Worm (Caenorhabditis elegans) whole organism, young adult: ENCODE data around the gene srd-46.

Experiments
- B0019.2 ChIP-seq: fragments of 200-800 bp; sonication (Bioruptor generic); conservative IDR thresholded peaks from 2 replicates; pipeline ENCODE4 v1.3.6; 2022; ENCODE audit warnings: missing genetic modification reagents, missing genetic modification characterization, missing compliant biosample characterization
- B0035.1 ChIP-seq: sonication (generic microtip); optimal IDR thresholded peaks from 2 replicates; lab custom pipeline; 2016; ENCODE audit warnings: missing genetic modification characterization, mild to moderate bottlenecking, missing compliant biosample characterization, missing genotype, missing genetic modification reagents
- B0261.1 ChIP-seq: sonication (generic microtip); optimal IDR thresholded peaks from 2 replicates; lab custom pipeline; 2016; ENCODE audit warnings: mild to moderate bottlenecking, missing genetic modification characterization, moderate library complexity, missing compliant biosample characterization
- B0336.3 ChIP-seq: fragments of 200-800 bp; sonication (Bioruptor generic); IDR thresholded peaks from 2 replicates; pipeline ENCODE4 v1.3.6; 2022; ENCODE audit warnings: missing genetic modification characterization, missing compliant biosample characterization
- C06A6.2 ChIP-seq: fragments of 200-800 bp; sonication (Bioruptor generic); conservative IDR thresholded peaks from 2 replicates; pipeline ENCODE4 v1.3.6; 2022; ENCODE audit warnings: missing genetic modification characterization, missing compliant biosample characterization
- C17E4.6 ChIP-seq: fragments of 200-800 bp; sonication (Bioruptor generic); IDR thresholded peaks from 2 replicates; pipeline ENCODE4 v1.3.6; 2022; ENCODE audit warnings: missing genetic modification reagents, missing genetic modification characterization, missing compliant biosample characterization
- F10E7.11 ChIP-seq: sonication (generic microtip); optimal IDR thresholded peaks from 2 replicates; lab custom pipeline; 2017; ENCODE audit warnings: mild to moderate bottlenecking, missing genetic modification characterization, moderate library complexity, missing compliant biosample characterization
- F22D6.2 ChIP-seq: sonication (generic microtip); optimal IDR thresholded peaks from 2 replicates; lab custom pipeline; 2016; ENCODE audit warnings: mild to moderate bottlenecking, missing genetic modification characterization, missing compliant biosample characterization
- F23B12.7 ChIP-seq: sonication (generic microtip); optimal IDR thresholded peaks from 2 replicates; lab custom pipeline; 2017; ENCODE audit warnings: missing genetic modification characterization, mild to moderate bottlenecking, missing compliant biosample characterization, antibody characterized with exemption, moderate library complexity; ENCODE audit not compliant: insufficient read depth
- F37B4.10 ChIP-seq: fragments of 200-800 bp; sonication (Bioruptor generic); IDR thresholded peaks from 2 replicates; pipeline ENCODE4 v1.3.6; 2022; ENCODE audit warnings: missing genetic modification characterization, missing compliant biosample characterization
- F39B2.1 ChIP-seq: fragments of 200-800 bp; sonication (Bioruptor generic); IDR thresholded peaks from 2 replicates; pipeline ENCODE4 v1.3.6; 2022; ENCODE audit warnings: missing genetic modification reagents, missing genetic modification characterization, missing compliant biosample characterization
- F52B5.7 ChIP-seq: sonication (generic microtip); optimal IDR thresholded peaks from 2 replicates; lab custom pipeline; 2016; ENCODE audit warnings: mild to moderate bottlenecking, missing genetic modification characterization, missing compliant biosample characterization
- F57A8.1 ChIP-seq: fragments of 200-800 bp; sonication (Bioruptor generic); optimal IDR thresholded peaks from 2 replicates; lab custom pipeline; 2018; ENCODE audit warnings: mild to moderate bottlenecking, missing genetic modification characterization, moderate library complexity, missing compliant biosample characterization
- K11D2.4 ChIP-seq: fragments of 200-800 bp; sonication (Bioruptor generic); IDR thresholded peaks from 2 replicates; pipeline ENCODE4 v1.3.6; 2022; ENCODE audit warnings: missing genetic modification reagents, missing genetic modification characterization, missing compliant biosample characterization
- ZK185.1 ChIP-seq: sonication (generic microtip); optimal IDR thresholded peaks from 2 replicates; lab custom pipeline; 2016; ENCODE audit warnings: mild to moderate bottlenecking, missing genetic modification characterization, missing compliant biosample characterization; ENCODE audit not compliant: poor library complexity, severe bottlenecking
- aptf-3 ChIP-seq: fragments of 200-800 bp; sonication (Bioruptor generic); IDR thresholded peaks from 2 replicates; pipeline ENCODE4 v1.3.6; 2022; ENCODE audit warnings: missing genetic modification characterization, missing compliant biosample characterization
- atf-7 ChIP-seq: sonication (generic microtip); optimal IDR thresholded peaks from 2 replicates; lab custom pipeline; 2017; ENCODE audit warnings: mild to moderate bottlenecking, missing genetic modification characterization, missing compliant biosample characterization
- bed-1 ChIP-seq: fragments of 200-800 bp; sonication (Bioruptor generic); IDR thresholded peaks from 2 replicates; pipeline ENCODE4 v1.3.6; 2022; ENCODE audit warnings: missing genetic modification reagents, missing genetic modification characterization, missing compliant biosample characterization
- ccch-3 ChIP-seq: fragments of 200-800 bp; sonication (Bioruptor generic); optimal IDR thresholded peaks from 2 replicates; lab custom pipeline; 2018; ENCODE audit warnings: mild to moderate bottlenecking, missing genetic modification characterization, missing compliant biosample characterization
- cebp-2 ChIP-seq: fragments of 200-800 bp; sonication (Bioruptor generic); IDR thresholded peaks from 2 replicates; pipeline ENCODE4 v1.3.6; 2022; ENCODE audit warnings: missing genetic modification characterization, missing compliant biosample characterization
- ceh-100 ChIP-seq: fragments of 200-800 bp; sonication (Bioruptor generic); IDR thresholded peaks from 2 replicates; pipeline ENCODE4 v1.3.6; 2022; ENCODE audit warnings: missing genetic modification reagents, missing genetic modification characterization, missing compliant biosample characterization
- ceh-58 ChIP-seq: fragments of 200-800 bp; sonication (Bioruptor generic); IDR thresholded peaks from 2 replicates; pipeline ENCODE4 v1.3.6; 2022; ENCODE audit warnings: missing genetic modification characterization, missing compliant biosample characterization
- ceh-79 ChIP-seq: sonication (generic microtip); optimal IDR thresholded peaks from 2 replicates; lab custom pipeline; 2017; ENCODE audit warnings: mild to moderate bottlenecking, missing genetic modification characterization, missing compliant biosample characterization
- ceh-91 ChIP-seq: fragments of 200-800 bp; sonication (Bioruptor generic); IDR thresholded peaks from 2 replicates; pipeline ENCODE4 v1.3.6; 2022; ENCODE audit warnings: missing genetic modification reagents, missing genetic modification characterization, missing compliant biosample characterization
- dox-1 ChIP-seq: fragments of 200-800 bp; sonication (Bioruptor generic); IDR thresholded peaks from 2 replicates; pipeline ENCODE4 v1.3.6; 2022; ENCODE audit warnings: missing genetic modification reagents, missing genetic modification characterization, missing compliant biosample characterization
- egl-18 ChIP-seq: fragments of 200-800 bp; sonication (Bioruptor generic); IDR thresholded peaks from 2 replicates; pipeline ENCODE4 v1.3.6; 2022; ENCODE audit warnings: missing genetic modification reagents, missing genetic modification characterization, missing compliant biosample characterization
- egrh-3 ChIP-seq: fragments of 200-800 bp; sonication (Bioruptor generic); IDR thresholded peaks from 2 replicates; pipeline ENCODE4 v1.3.6; 2022; ENCODE audit warnings: missing genetic modification reagents, missing genetic modification characterization, missing compliant biosample characterization
- fkh-3 ChIP-seq: sonication (generic microtip); optimal IDR thresholded peaks from 2 replicates; lab custom pipeline; 2016; ENCODE audit warnings: mild to moderate bottlenecking, missing genetic modification characterization, missing compliant biosample characterization
- hlh-12 ChIP-seq: sonication (generic microtip); optimal IDR thresholded peaks from 2 replicates; lab custom pipeline; 2016; ENCODE audit warnings: missing genetic modification characterization, missing compliant biosample characterization
- hlh-26 ChIP-seq: fragments of 200-800 bp; sonication (Bioruptor generic); conservative IDR thresholded peaks from 2 replicates; pipeline ENCODE4 v1.3.6; 2022; ENCODE audit warnings: missing genetic modification reagents, missing genetic modification characterization, missing compliant biosample characterization
- hmg-1.2 ChIP-seq: fragments of 200-800 bp; sonication (Bioruptor generic); IDR thresholded peaks from 2 replicates; pipeline ENCODE4 v1.3.6; 2022; ENCODE audit warnings: missing genetic modification reagents, missing genetic modification characterization, missing compliant biosample characterization
- hsf-1 ChIP-seq: fragments of 200-800 bp; sonication (Bioruptor generic); IDR thresholded peaks from 2 replicates; pipeline ENCODE4 v1.3.6; 2022; ENCODE audit warnings: missing genetic modification reagents, missing genetic modification characterization, missing compliant biosample characterization
- let-526 ChIP-seq: fragments of 200-800 bp; sonication (Bioruptor generic); IDR thresholded peaks from 2 replicates; pipeline ENCODE4 v1.3.6; 2022; ENCODE audit warnings: missing genetic modification reagents, missing genetic modification characterization, missing compliant biosample characterization
- let-607 ChIP-seq, 2 experiments: fragments of 200-800 bp in 1 of 2; sonication (Bioruptor generic) in 1 of 2; sonication (generic microtip) in 1 of 2; optimal IDR thresholded peaks; 2 replicates each; lab custom pipeline; 2016 to 2018; ENCODE audit warnings: mild to moderate bottlenecking in 2 of 2, missing compliant biosample characterization in 2 of 2, missing genetic modification characterization in 2 of 2, moderate library complexity in 2 of 2, missing genotype in 1 of 2
- lin-40 ChIP-seq: sonication (generic microtip); optimal IDR thresholded peaks from 2 replicates; lab custom pipeline; 2016; ENCODE audit warnings: missing genetic modification characterization, mild to moderate bottlenecking, missing compliant biosample characterization, missing genotype, missing genetic modification reagents
- lin-54 ChIP-seq: fragments of 200-800 bp; sonication (Bioruptor generic); optimal IDR thresholded peaks from 2 replicates; lab custom pipeline; 2018; ENCODE audit warnings: mild to moderate bottlenecking, missing genetic modification characterization, missing compliant biosample characterization
- madf-8 ChIP-seq: fragments of 200-800 bp; sonication (Bioruptor generic); conservative IDR thresholded peaks from 2 replicates; pipeline ENCODE4 v1.3.6; 2022; ENCODE audit warnings: missing genetic modification reagents, missing genetic modification characterization, missing compliant biosample characterization
- mxl-1 ChIP-seq: sonication (generic microtip); optimal IDR thresholded peaks from 2 replicates; lab custom pipeline; 2016; ENCODE audit warnings: missing genetic modification characterization, missing compliant biosample characterization
- rpc-1 ChIP-seq, 2 experiments: fragments of 150-350 bp in 1 of 2; sonication (generic microtip) in 1 of 2; optimal IDR thresholded peaks; 2 replicates each; lab custom pipeline; 2014 to 2018; ENCODE audit warnings: missing biosample characterization in 1 of 2, missing genetic modification characterization in 1 of 2, missing genetic modification reagents in 1 of 2, missing genotype in 1 of 2
- sea-2 ChIP-seq: fragments of 200-800 bp; sonication (Bioruptor generic); IDR thresholded peaks from 2 replicates; pipeline ENCODE4 v1.3.6; 2022; ENCODE audit warnings: missing genetic modification characterization, missing compliant biosample characterization
- somi-1 ChIP-seq: fragments of 200-800 bp; sonication (Bioruptor generic); optimal IDR thresholded peaks from 2 replicates; lab custom pipeline; 2018; ENCODE audit warnings: mild to moderate bottlenecking, missing genetic modification characterization, missing compliant biosample characterization
- sptf-2 ChIP-seq: fragments of 200-800 bp; sonication (Bioruptor generic); optimal IDR thresholded peaks from 2 replicates; lab custom pipeline; 2018; ENCODE audit warnings: mild to moderate bottlenecking, missing genetic modification characterization, missing compliant biosample characterization
- tbx-9 ChIP-seq: sonication (generic microtip); optimal IDR thresholded peaks from 2 replicates; lab custom pipeline; 2016; ENCODE audit warnings: borderline replicate concordance, missing genetic modification characterization, inconsistent platforms, missing compliant biosample characterization
- unc-130 ChIP-seq: sonication (generic microtip); optimal IDR thresholded peaks from 2 replicates; lab custom pipeline; 2016; ENCODE audit warnings: missing genetic modification reagents, missing genetic modification characterization, missing compliant biosample characterization
- ztf-18 ChIP-seq: sonication (generic microtip); optimal IDR thresholded peaks from 2 replicates; lab custom pipeline; 2016; ENCODE audit warnings: missing genotype, mild to moderate bottlenecking, missing genetic modification characterization, missing compliant biosample characterization
- ztf-28 ChIP-seq: fragments of 200-800 bp; sonication (Bioruptor generic); IDR thresholded peaks from 2 replicates; pipeline ENCODE4 v1.3.6; 2022; ENCODE audit warnings: missing genetic modification reagents, missing genetic modification characterization, missing compliant biosample characterization
- ztf-6 ChIP-seq: fragments of 200-800 bp; sonication (Bioruptor generic); IDR thresholded peaks from 2 replicates; pipeline ENCODE4 v1.3.6; 2022; ENCODE audit warnings: missing genetic modification reagents, missing genetic modification characterization, missing compliant biosample characterization

Gene srd-46

DNA sequence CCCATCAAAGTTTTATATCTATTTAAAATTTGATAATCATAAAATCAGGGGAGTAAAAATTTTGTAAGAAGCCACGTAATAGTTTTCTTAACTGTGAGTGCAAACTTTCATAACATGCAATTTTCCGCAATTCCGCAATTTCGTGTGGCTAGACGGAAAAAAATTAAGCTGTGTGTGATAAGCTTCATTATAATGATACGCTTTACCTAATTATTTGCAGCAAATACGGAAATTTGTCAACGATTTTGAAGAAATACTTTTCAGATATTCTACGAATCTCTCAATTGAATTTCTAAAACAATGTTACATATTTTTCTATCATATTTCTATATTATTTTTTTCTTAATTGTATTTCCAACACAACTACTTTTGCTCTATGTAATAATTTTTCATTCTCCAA lies at the start of gene srd-46:
srd-46 (plus strand) TSS at position 301 of the 400 bp plus-strand sequence.
- TF ChIP-seq hlh-26 (no peak), F22D6.2 (tag; lab: Kevin White, UChicago) (no peak), bed-1 (GFP tag; lab: Robert Waterston, UW) (no peak), F37B4.10 (GFP tag; lab: Robert Waterston, UW) (no peak), F39B2.1 (GFP tag; lab: Robert Waterston, UW) (no peak), C06A6.2 (GFP tag; lab: Robert Waterston, UW) (no peak), ZK185.1 (no peak), let-526 (GFP tag; lab: Robert Waterston, UW) (no peak), F57A8.1 (GFP tag; lab: Kevin White, UChicago) (no peak), ztf-28 (GFP tag; lab: Robert Waterston, UW) (no peak), hmg-1.2 (GFP tag; lab: Robert Waterston, UW) (no peak), F23B12.7 (tag; lab: Kevin White, UChicago) (no peak), sea-2 (GFP tag; lab: Robert Waterston, UW) (no peak), hlh-12 (tag; lab: Kevin White, UChicago) (no peak), C17E4.6 (no peak), cebp-2 (GFP tag; lab: Robert Waterston, UW) (no peak), egrh-3 (no peak), lin-54 (no peak)

DNA sequence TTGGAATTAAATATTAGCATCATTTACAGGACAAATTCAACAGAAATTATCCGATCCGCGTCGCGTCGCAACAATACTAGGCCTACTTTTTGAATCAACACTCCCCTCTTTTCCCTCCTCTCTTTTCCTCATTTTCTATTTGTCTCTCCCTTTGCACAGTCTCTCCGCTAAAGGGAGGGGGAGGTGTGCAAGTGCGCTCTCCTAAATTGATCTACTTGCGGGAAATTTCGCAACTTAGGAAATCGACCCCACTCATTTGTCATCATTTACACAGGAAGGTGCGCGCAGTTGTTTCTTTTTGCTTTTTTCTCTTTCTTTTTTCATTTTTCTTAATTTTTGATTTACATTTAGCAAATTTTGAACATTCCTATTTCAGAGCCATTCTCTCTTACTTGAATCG lies 49.0 kb upstream of the srd-46 start, which contains the start of gene C04B4.2:
C04B4.2 (plus strand) TSS at position 371 of the 400 bp plus-strand sequence.
- no peak for TF ChIP-seq let-607 (tag; optimal IDR thresholded peaks at IDR 0.05; lab: Kevin White, UChicago)
- TF ChIP-seq B0035.1 (tag; lab: Kevin White, UChicago) = no peak
- TF ChIP-seq F52B5.7 (tag; lab: Kevin White, UChicago) = no peak
- peak; percentile 54; the same call in 1 of the 2 replicates for TF ChIP-seq egrh-3
- TF ChIP-seq ZK185.1 = no peak
- no peak for TF ChIP-seq bed-1 (GFP tag; lab: Robert Waterston, UW)
- TF ChIP-seq F39B2.1 (GFP tag; lab: Robert Waterston, UW) = no peak
- no peak for TF ChIP-seq rpc-1 (optimal IDR thresholded peaks at IDR 0.05; lab: Kevin White, UChicago)
- TF ChIP-seq rpc-1 (tag; optimal IDR thresholded peaks at IDR 0.05; lab: Kevin White, UChicago) = no peak
- TF ChIP-seq ccch-3 (GFP tag; lab: Kevin White, UChicago) = no peak
- no peak for TF ChIP-seq fkh-3 (tag; lab: Kevin White, UChicago)
- no peak for TF ChIP-seq sptf-2 (GFP tag; lab: Kevin White, UChicago)
- peak; percentile 64 for TF ChIP-seq madf-8 (GFP tag; lab: Robert Waterston, UW)
- TF ChIP-seq atf-7 (tag; lab: Kevin White, UChicago) = no peak
- TF ChIP-seq egl-18 = no peak
- no peak for TF ChIP-seq C17E4.6
- TF ChIP-seq hsf-1 (GFP tag; lab: Robert Waterston, UW) = no peak
- no peak for TF ChIP-seq ceh-58 (GFP tag; lab: Robert Waterston, UW)
- peak; percentile 43; the same call in 1 of the 2 replicates for TF ChIP-seq hmg-1.2 (GFP tag; lab: Robert Waterston, UW)
- no peak for TF ChIP-seq lin-40 (tag; lab: Kevin White, UChicago)
- TF ChIP-seq ceh-100 (GFP tag; lab: Robert Waterston, UW) = no peak
- TF ChIP-seq ztf-6 (GFP tag; lab: Robert Waterston, UW) = no peak
- no peak for TF ChIP-seq B0336.3 (GFP tag; lab: Robert Waterston, UW)
- no peak for TF ChIP-seq tbx-9 (tag; lab: Kevin White, UChicago)
- TF ChIP-seq ceh-91 (GFP tag; lab: Robert Waterston, UW) = no peak
- TF ChIP-seq F10E7.11 (tag; lab: Kevin White, UChicago) = no peak
- TF ChIP-seq cebp-2 (GFP tag; lab: Robert Waterston, UW) = no peak
- TF ChIP-seq B0261.1 = no peak
- no peak for TF ChIP-seq mxl-1 (tag; lab: Kevin White, UChicago)
- no peak for TF ChIP-seq unc-130 (GFP tag; lab: Kevin White, UChicago)
- no peak for TF ChIP-seq hlh-12 (tag; lab: Kevin White, UChicago)
- no peak for TF ChIP-seq C06A6.2 (GFP tag; lab: Robert Waterston, UW)
- no peak for TF ChIP-seq K11D2.4 (GFP tag; lab: Robert Waterston, UW)
- TF ChIP-seq dox-1 (GFP tag; lab: Robert Waterston, UW) = peak; percentile 5; the same call in 1 of the 2 replicates
- no peak for TF ChIP-seq ceh-79 (tag; lab: Kevin White, UChicago)
- no peak for TF ChIP-seq aptf-3 (GFP tag; lab: Robert Waterston, UW)
- TF ChIP-seq somi-1 = no peak
- no peak for TF ChIP-seq ztf-18 (tag; lab: Kevin White, UChicago)
- TF ChIP-seq B0019.2 (GFP tag; lab: Robert Waterston, UW) = no peak
